Fruit fly (Drosophila melanogaster) whole organism, embryonic: ENCODE data around the gene CG14111.

Source experiments
- Bteb2 ChIP-seq: fragments of 200-800 bp; sonication (Bioruptor generic); optimal IDR thresholded peaks from 2 replicates; lab custom pipeline; 2016; ENCODE audit warnings: missing biosample characterization, missing genetic modification characterization
- CG10274 ChIP-seq: fragments of 200-800 bp; sonication (Bioruptor generic); optimal IDR thresholded peaks from 3 replicates; lab custom pipeline; 2017; ENCODE audit warnings: missing biosample characterization, mild to moderate bottlenecking, missing genetic modification characterization
- CG10654 ChIP-seq: fragments of 200-800 bp; sonication (Bioruptor generic); optimal IDR thresholded peaks from 2 replicates; lab custom pipeline; 2016; ENCODE audit warnings: missing biosample characterization, missing genetic modification characterization
- CG11504 ChIP-seq: fragments of 200-800 bp; sonication (Bioruptor generic); optimal IDR thresholded peaks from 3 replicates; lab custom pipeline; 2019; ENCODE audit warnings: missing biosample characterization, mild to moderate bottlenecking, missing genetic modification characterization, moderate library complexity
- CG11696 ChIP-seq: fragments of 200-800 bp; sonication (Bioruptor generic); IDR thresholded peaks from 2 replicates; pipeline ENCODE4 v1.3.6; 2022; ENCODE audit warnings: missing biosample characterization, missing genetic modification characterization
- CG12071 ChIP-seq: fragments of 200-800 bp; sonication (Bioruptor generic); optimal IDR thresholded peaks from 3 replicates; lab custom pipeline; 2018; ENCODE audit warnings: missing biosample characterization, mild to moderate bottlenecking, missing genetic modification characterization
- CG1233 ChIP-seq: fragments of 200-800 bp; sonication (Bioruptor generic); optimal IDR thresholded peaks from 4 replicates; lab custom pipeline; 2018; ENCODE audit warnings: missing biosample characterization, mild to moderate bottlenecking, missing genetic modification characterization
- CG12659 ChIP-seq: fragments of 200-800 bp; sonication (Bioruptor generic); optimal IDR thresholded peaks from 3 replicates; lab custom pipeline; 2017; ENCODE audit warnings: mild to moderate bottlenecking, missing biosample characterization, missing genetic modification reagents, missing genetic modification characterization
- CG12942 ChIP-seq: fragments of 200-800 bp; sonication (Bioruptor generic); optimal IDR thresholded peaks from 3 replicates; lab custom pipeline; 2016; ENCODE audit warnings: missing biosample characterization, missing genetic modification characterization
- CG13296 ChIP-seq: fragments of 200-800 bp; sonication (Bioruptor generic); optimal IDR thresholded peaks from 3 replicates; lab custom pipeline; 2018; ENCODE audit warnings: missing biosample characterization, mild to moderate bottlenecking, missing genetic modification characterization
- CG13424 ChIP-seq: fragments of 200-800 bp; sonication (Bioruptor generic); optimal IDR thresholded peaks from 2 replicates; lab custom pipeline; 2019; ENCODE audit warnings: missing biosample characterization, mild to moderate bottlenecking, missing genetic modification characterization, moderate library complexity
- CG15269 ChIP-seq: fragments of 200-800 bp; sonication (Bioruptor generic); optimal IDR thresholded peaks from 2 replicates; lab custom pipeline; 2018; ENCODE audit warnings: missing biosample characterization, mild to moderate bottlenecking, missing genetic modification characterization, moderate library complexity
- CG17802 ChIP-seq: fragments of 200-800 bp; sonication (Bioruptor generic); optimal IDR thresholded peaks from 2 replicates; lab custom pipeline; 2018; ENCODE audit warnings: missing biosample characterization, mild to moderate bottlenecking, missing genetic modification characterization, moderate library complexity
- CG2199 ChIP-seq: fragments of 200-800 bp; sonication (Bioruptor generic); IDR thresholded peaks from 3 replicates; pipeline ENCODE4 v1.3.6; 2022; ENCODE audit warnings: missing biosample characterization, missing genetic modification characterization
- CG2712 ChIP-seq: fragments of 200-800 bp; optimal IDR thresholded peaks from 3 replicates; lab custom pipeline; 2019; ENCODE audit warnings: missing biosample characterization, mild to moderate bottlenecking, missing genetic modification characterization, moderate library complexity
- CG30020 ChIP-seq: fragments of 200-800 bp; optimal IDR thresholded peaks from 2 replicates; lab custom pipeline; 2019; ENCODE audit warnings: missing biosample characterization, mild to moderate bottlenecking, missing genetic modification characterization, moderate library complexity
- CG4360 ChIP-seq: fragments of 200-800 bp; sonication (Bioruptor generic); IDR thresholded peaks from 2 replicates; pipeline ENCODE4 v1.3.6; 2022; ENCODE audit warnings: missing biosample characterization, missing genetic modification characterization
- CG6813 ChIP-seq: fragments of 200-800 bp; sonication (Bioruptor generic); optimal IDR thresholded peaks from 2 replicates; lab custom pipeline; 2017; ENCODE audit warnings: missing biosample characterization, missing genetic modification characterization, mild to moderate bottlenecking, moderate library complexity, missing genetic modification reagents
- CG9817 ChIP-seq: fragments of 200-800 bp; sonication (Bioruptor generic); optimal IDR thresholded peaks from 2 replicates; lab custom pipeline; 2018; ENCODE audit warnings: missing biosample characterization, mild to moderate bottlenecking, missing genetic modification characterization, moderate library complexity
- CHES-1-like ChIP-seq: fragments of 200-800 bp; sonication (Bioruptor generic); optimal IDR thresholded peaks from 2 replicates; lab custom pipeline; 2016; ENCODE audit warnings: missing biosample characterization, missing genetic modification characterization
- CkIIα-i1 ChIP-seq: fragments of 200-800 bp; sonication (Bioruptor generic); IDR thresholded peaks from 2 replicates; pipeline ENCODE4 v1.3.6; 2022; ENCODE audit warnings: missing biosample characterization, missing genetic modification characterization
- Dip2 ChIP-seq: fragments of 200-800 bp; sonication (Bioruptor generic); IDR thresholded peaks from 2 replicates; pipeline ENCODE4 v1.3.6; 2022; ENCODE audit warnings: missing biosample characterization, missing genetic modification characterization
- Dip3 ChIP-seq: fragments of 200-800 bp; sonication (Bioruptor generic); optimal IDR thresholded peaks from 3 replicates; lab custom pipeline; 2016; ENCODE audit warnings: missing biosample characterization, missing genetic modification characterization
- Doc3 ChIP-seq: fragments of 200-800 bp; sonication (Bioruptor generic); IDR thresholded peaks from 3 replicates; pipeline ENCODE4 v1.3.6; 2022; ENCODE audit warnings: missing biosample characterization, missing genetic modification characterization; ENCODE audit not compliant: partially characterized antibody
- Dp ChIP-seq: fragments of 200-800 bp; sonication (Bioruptor generic); optimal IDR thresholded peaks from 2 replicates; lab custom pipeline; 2018; ENCODE audit warnings: missing biosample characterization, mild to moderate bottlenecking, missing genetic modification characterization, moderate library complexity
- Hr78 ChIP-seq, 2 experiments: fragments of 200-800 bp in 1 of 2; fragments of >200 bp in 1 of 2; sonication (Bioruptor generic) in 1 of 2; optimal IDR thresholded peaks; 2 replicates each; lab custom pipeline; 2017 to 2019; ENCODE audit warnings: missing biosample characterization in 2 of 2, missing genetic modification characterization in 2 of 2, mild to moderate bottlenecking in 1 of 2, moderate library complexity in 1 of 2
- Kr ChIP-seq: fragments of 200-800 bp; sonication (Bioruptor generic); optimal IDR thresholded peaks from 2 replicates; lab custom pipeline; 2017; ENCODE audit warnings: missing biosample characterization, mild to moderate bottlenecking, missing genetic modification characterization
- Max ChIP-seq: fragments of 200-800 bp; sonication (Bioruptor generic); optimal IDR thresholded peaks from 2 replicates; lab custom pipeline; 2016; ENCODE audit warnings: missing biosample characterization, mild to moderate bottlenecking, missing genetic modification characterization
- NK7.1 ChIP-seq: fragments of 200-800 bp; sonication (Bioruptor generic); optimal IDR thresholded peaks from 3 replicates; lab custom pipeline; 2016; ENCODE audit warnings: missing biosample characterization, missing genetic modification characterization
- Rx ChIP-seq: fragments of 200-800 bp; sonication (Bioruptor generic); IDR thresholded peaks from 2 replicates; pipeline ENCODE4 v1.3.6; 2022; ENCODE audit warnings: missing biosample characterization, missing genetic modification characterization
- Side ChIP-seq: fragments of 200-800 bp; sonication (Bioruptor generic); optimal IDR thresholded peaks from 2 replicates; lab custom pipeline; 2016; ENCODE audit warnings: missing biosample characterization, missing genetic modification characterization
- Trl ChIP-seq, 3 experiments: fragments of >200 bp in 2 of 3; fragments of 200-800 bp in 1 of 3; sonication (Bioruptor generic) in 1 of 3; optimal IDR thresholded peaks; 2 replicates in 1 of 3; 3 replicates in 2 of 3; lab custom pipeline; 2016 to 2017; ENCODE audit warnings: missing biosample characterization in 1 of 3, missing genetic modification characterization in 1 of 3
- ap ChIP-seq: fragments of 200-800 bp; sonication (Bioruptor generic); IDR thresholded peaks from 2 replicates; pipeline ENCODE4 v1.3.6; 2022; ENCODE audit warnings: missing biosample characterization, missing genetic modification characterization
- btn ChIP-seq: fragments of 200-800 bp; sonication (Bioruptor generic); optimal IDR thresholded peaks from 2 replicates; lab custom pipeline; 2016; ENCODE audit warnings: missing biosample characterization, missing genetic modification characterization
- cg ChIP-seq: fragments of 200-800 bp; sonication (Bioruptor generic); optimal IDR thresholded peaks from 3 replicates; lab custom pipeline; 2019; ENCODE audit warnings: missing biosample characterization, mild to moderate bottlenecking, missing genetic modification characterization, moderate library complexity
- chinmo ChIP-seq: fragments of 200-800 bp; sonication (Bioruptor generic); IDR thresholded peaks from 4 replicates; pipeline ENCODE4 v1.3.6; 2022; ENCODE audit warnings: missing biosample characterization, missing genetic modification characterization; ENCODE audit not compliant: partially characterized antibody
- corto ChIP-seq: fragments of 200-800 bp; sonication (Bioruptor generic); optimal IDR thresholded peaks from 2 replicates; lab custom pipeline; 2016; ENCODE audit warnings: missing biosample characterization, mild to moderate bottlenecking, missing genetic modification characterization, moderate library complexity
- dmrt11E ChIP-seq: fragments of 200-800 bp; sonication (Bioruptor generic); optimal IDR thresholded peaks from 3 replicates; lab custom pipeline; 2018; ENCODE audit warnings: missing biosample characterization, mild to moderate bottlenecking, missing genetic modification characterization, moderate library complexity
- gfzf ChIP-seq: fragments of 200-800 bp; sonication (Bioruptor generic); optimal IDR thresholded peaks from 2 replicates; lab custom pipeline; 2016; ENCODE audit warnings: missing biosample characterization, mild to moderate bottlenecking, missing genetic modification characterization, moderate library complexity
- gsb-n ChIP-seq: fragments of 200-800 bp; sonication (Bioruptor generic); optimal IDR thresholded peaks from 3 replicates; lab custom pipeline; 2018; ENCODE audit warnings: missing biosample characterization, mild to moderate bottlenecking, missing genetic modification characterization
- jigr1 ChIP-seq: fragments of 200-800 bp; sonication (Bioruptor generic); IDR thresholded peaks from 3 replicates; pipeline ENCODE4 v1.3.6; 2022; ENCODE audit warnings: missing biosample characterization, missing genetic modification characterization
- lbe ChIP-seq: fragments of 200-800 bp; sonication (Bioruptor generic); optimal IDR thresholded peaks from 2 replicates; lab custom pipeline; 2016; ENCODE audit warnings: missing biosample characterization, mild to moderate bottlenecking, missing genetic modification characterization
- pita ChIP-seq: fragments of 200-800 bp; sonication (Bioruptor generic); optimal IDR thresholded peaks from 2 replicates; lab custom pipeline; 2017; ENCODE audit warnings: missing biosample characterization, mild to moderate bottlenecking, missing genetic modification characterization
- psq ChIP-seq: fragments of 200-800 bp; sonication (Bioruptor generic); optimal IDR thresholded peaks from 2 replicates; lab custom pipeline; 2017; ENCODE audit warnings: missing biosample characterization, missing genetic modification characterization
- run ChIP-seq: fragments of 200-800 bp; sonication (Bioruptor generic); optimal IDR thresholded peaks from 3 replicates; lab custom pipeline; 2018; ENCODE audit warnings: missing biosample characterization, mild to moderate bottlenecking, missing genetic modification characterization
- slbo ChIP-seq: fragments of 200-800 bp; sonication (Bioruptor generic); IDR thresholded peaks from 2 replicates; pipeline ENCODE4 v1.3.6; 2022; ENCODE audit warnings: missing biosample characterization, missing genetic modification characterization
- tgo ChIP-seq: fragments of 200-800 bp; sonication (Bioruptor generic); IDR thresholded peaks from 3 replicates; pipeline ENCODE4 v1.3.6; 2022; ENCODE audit warnings: missing biosample characterization, missing genetic modification characterization
- twi ChIP-seq: fragments of 200-800 bp; optimal IDR thresholded peaks from 2 replicates; lab custom pipeline; 2019; ENCODE audit warnings: missing biosample characterization, mild to moderate bottlenecking, missing genetic modification characterization, moderate library complexity
- vfl ChIP-seq: fragments of 200-800 bp; sonication (Bioruptor generic); optimal IDR thresholded peaks from 2 replicates; lab custom pipeline; 2016; ENCODE audit warnings: missing biosample characterization, missing genetic modification characterization
- wor ChIP-seq: fragments of 200-800 bp; sonication (Bioruptor generic); IDR thresholded peaks from 2 replicates; pipeline ENCODE4 v1.3.6; 2022; ENCODE audit warnings: missing biosample characterization, missing genetic modification characterization

CG14111 gene

dm6 chr3L:13410999-13411398 lies 33.2 kb downstream of the CG14111 start (continued):
- TF ChIP-seq pita = peak; percentile 50
- TF ChIP-seq Kr (GFP tag; lab: Kevin White, UChicago) = no peak
- TF ChIP-seq CG2712 (tag; lab: Kevin White, UChicago) = peak; percentile 61
- TF ChIP-seq CG11504 (tag; lab: Kevin White, UChicago) = peak; percentile 44
- peak; percentile 64; the same call in 1 of the 2 replicates for TF ChIP-seq slbo
- peak; percentile 48 for TF ChIP-seq CG9817 (tag; lab: Kevin White, UChicago)
- TF ChIP-seq CG4360 (GFP tag; lab: Robert Waterston, UW) = no peak
- TF ChIP-seq lbe (GFP tag; lab: Kevin White, UChicago) = no peak
- TF ChIP-seq run (tag; lab: Kevin White, UChicago) = no peak
- TF ChIP-seq Side (GFP tag; lab: Kevin White, UChicago) = no peak
- no peak for TF ChIP-seq btn (GFP tag; lab: Kevin White, UChicago)
- no peak for TF ChIP-seq psq (GFP tag; lab: Kevin White, UChicago)
- TF ChIP-seq Dip2 (GFP tag; lab: Robert Waterston, UW) = peak; percentile 99
- TF ChIP-seq CG15269 (tag; lab: Kevin White, UChicago) = no peak
- no peak for TF ChIP-seq Rx (GFP tag; lab: Robert Waterston, UW)
- no peak for TF ChIP-seq CG12942 (GFP tag; lab: Kevin White, UChicago)
- no peak for TF ChIP-seq CG30020
- peak; percentile 19 for TF ChIP-seq dmrt11E (tag; lab: Kevin White, UChicago)
- TF ChIP-seq gfzf (GFP tag; lab: Kevin White, UChicago) = peak; percentile 7
- TF ChIP-seq Dp (GFP tag; lab: Kevin White, UChicago) = peak; percentile 31
- no peak for TF ChIP-seq Bteb2 (GFP tag; lab: Kevin White, UChicago)
- no peak for TF ChIP-seq vfl (GFP tag; lab: Kevin White, UChicago)
- peak; percentile 33 for TF ChIP-seq CG10654
- TF ChIP-seq CG13424 = peak; percentile 7
- TF ChIP-seq twi (tag; lab: Kevin White, UChicago) = peak; percentile 6
- no peak for TF ChIP-seq CG13296
- no peak for TF ChIP-seq CHES-1-like
- TF ChIP-seq Max = no peak
- no peak for TF ChIP-seq CG12071 (GFP tag; lab: Kevin White, UChicago)
- TF ChIP-seq CG6813 (GFP tag; lab: Kevin White, UChicago) = no peak
- TF ChIP-seq jigr1 (GFP tag; lab: Robert Waterston, UW) = no peak
- TF ChIP-seq CG1233 (GFP tag; lab: Kevin White, UChicago) = no peak
- TF ChIP-seq Hr78 (GFP tag; optimal IDR thresholded peaks at IDR 0.05; lab: Kevin White, UChicago) = no peak
- no peak for TF ChIP-seq Doc3
- peak; percentile 14 for TF ChIP-seq Dip3 (GFP tag; lab: Kevin White, UChicago)
- no peak for TF ChIP-seq CG11696 (GFP tag; lab: Robert Waterston, UW)
- TF ChIP-seq ap (GFP tag; lab: Robert Waterston, UW) = no peak
- no peak for TF ChIP-seq NK7.1
- TF ChIP-seq tgo = 0 out of 3 replicates have a peak, but pooled peaks have one; percentile 23
- no peak for TF ChIP-seq CkIIα-i1 (GFP tag; lab: Robert Waterston, UW)
- no peak for TF ChIP-seq CG17802
- TF ChIP-seq chinmo (GFP tag; lab: Robert Waterston, UW) = 0 out of 4 replicates have a peak, but pooled peaks have one; percentile 31
- TF ChIP-seq wor (GFP tag; lab: Robert Waterston, UW) = no peak
- TF ChIP-seq Trl (optimal IDR thresholded peaks at IDR 0.05; lab: Kevin White, UChicago) = no peak
- peak; percentile 1 for TF ChIP-seq Trl (GFP tag; optimal IDR thresholded peaks at IDR 0.05; lab: Kevin White, UChicago)
- TF ChIP-seq corto (GFP tag; lab: Kevin White, UChicago) = no peak
- peak; percentile 65; the same call in 1 of the 3 replicates for TF ChIP-seq CG2199 (GFP tag; lab: Robert Waterston, UW)
- no peak for TF ChIP-seq CG12659 (GFP tag; lab: Kevin White, UChicago)
- TF ChIP-seq gsb-n (tag; lab: Kevin White, UChicago) = no peak
- no peak for TF ChIP-seq cg (GFP tag; lab: Kevin White, UChicago)
- TF ChIP-seq CG10274 = no peak
